Fruit fly (Drosophila melanogaster) whole organism, embryonic: Measurements from ENCODE around the gene mask.

Experiments
- Antp ChIP-seq: fragments of 200-800 bp; sonication (Bioruptor generic); optimal IDR thresholded peaks from 3 replicates; lab custom pipeline; 2016; ENCODE audit warnings: missing biosample characterization, missing genetic modification characterization
- Bdp1 ChIP-seq: fragments of 200-800 bp; sonication (Bioruptor generic); optimal IDR thresholded peaks from 3 replicates; lab custom pipeline; 2016; ENCODE audit warnings: missing biosample characterization, missing genetic modification characterization
- BtbVII ChIP-seq: fragments of 200-800 bp; sonication (Bioruptor generic); optimal IDR thresholded peaks from 3 replicates; lab custom pipeline; 2017; ENCODE audit warnings: missing biosample characterization, mild to moderate bottlenecking, missing genetic modification characterization
- CG10274 ChIP-seq: fragments of 200-800 bp; sonication (Bioruptor generic); optimal IDR thresholded peaks from 3 replicates; lab custom pipeline; 2017; ENCODE audit warnings: missing biosample characterization, mild to moderate bottlenecking, missing genetic modification characterization
- CG10431 ChIP-seq: fragments of 200-800 bp; sonication (Bioruptor generic); optimal IDR thresholded peaks from 3 replicates; lab custom pipeline; 2018; ENCODE audit warnings: missing biosample characterization, mild to moderate bottlenecking, missing genetic modification characterization
- CG10565 ChIP-seq: fragments of 200-800 bp; sonication (Bioruptor generic); optimal IDR thresholded peaks from 3 replicates; lab custom pipeline; 2016; ENCODE audit warnings: missing biosample characterization, mild to moderate bottlenecking, missing genetic modification characterization
- CG14667 ChIP-seq: fragments of 200-800 bp; sonication (Bioruptor generic); IDR thresholded peaks from 2 replicates; pipeline ENCODE4 v1.3.6; 2022; ENCODE audit warnings: missing biosample characterization, missing genetic modification characterization
- CG14710 ChIP-seq: fragments of 200-800 bp; sonication (Bioruptor generic); optimal IDR thresholded peaks from 3 replicates; lab custom pipeline; 2019; ENCODE audit warnings: missing biosample characterization, mild to moderate bottlenecking, missing genetic modification characterization, moderate library complexity
- CG15073 ChIP-seq: fragments of 200-800 bp; sonication (Bioruptor generic); optimal IDR thresholded peaks from 2 replicates; lab custom pipeline; 2016; ENCODE audit warnings: missing biosample characterization, missing genetic modification characterization
- CG1529 ChIP-seq: fragments of 200-800 bp; sonication (Bioruptor generic); optimal IDR thresholded peaks from 3 replicates; lab custom pipeline; 2018; ENCODE audit warnings: missing biosample characterization, missing genetic modification characterization
- CG16815 ChIP-seq: fragments of 200-800 bp; sonication (Bioruptor generic); optimal IDR thresholded peaks from 3 replicates; lab custom pipeline; 2017; ENCODE audit warnings: missing biosample characterization, mild to moderate bottlenecking, missing genetic modification characterization
- CG17186 ChIP-seq: fragments of 200-800 bp; sonication (Bioruptor generic); optimal IDR thresholded peaks from 3 replicates; lab custom pipeline; 2017; ENCODE audit warnings: missing biosample characterization, missing genetic modification reagents, missing genetic modification characterization
- CG17328 ChIP-seq: fragments of 200-800 bp; sonication (Bioruptor generic); IDR thresholded peaks from 2 replicates; pipeline ENCODE4 v1.3.6; 2022; ENCODE audit warnings: missing biosample characterization, missing genetic modification characterization
- CG17359 ChIP-seq: fragments of 200-800 bp; sonication (Bioruptor generic); optimal IDR thresholded peaks from 3 replicates; lab custom pipeline; 2018; ENCODE audit warnings: missing biosample characterization, mild to moderate bottlenecking, missing genetic modification characterization, moderate library complexity
- CG17385 ChIP-seq: fragments of 200-800 bp; sonication (Bioruptor generic); optimal IDR thresholded peaks from 3 replicates; lab custom pipeline; 2018; ENCODE audit warnings: missing biosample characterization, mild to moderate bottlenecking, missing genetic modification characterization
- CG3281 ChIP-seq: fragments of 200-800 bp; sonication (Bioruptor generic); optimal IDR thresholded peaks from 3 replicates; lab custom pipeline; 2017; ENCODE audit warnings: missing biosample characterization, mild to moderate bottlenecking, missing genetic modification characterization
- CG33557 ChIP-seq: fragments of 200-800 bp; sonication (Bioruptor generic); optimal IDR thresholded peaks from 2 replicates; lab custom pipeline; 2019; ENCODE audit warnings: missing biosample characterization, mild to moderate bottlenecking, missing genetic modification characterization, moderate library complexity
- CG42726 ChIP-seq: fragments of 200-800 bp; sonication (Bioruptor generic); IDR thresholded peaks from 2 replicates; pipeline ENCODE4 v1.3.6; 2022; ENCODE audit warnings: missing biosample characterization, missing genetic modification characterization; ENCODE audit not compliant: partially characterized antibody
- CG4617 ChIP-seq: fragments of 200-800 bp; sonication (Bioruptor generic); optimal IDR thresholded peaks from 3 replicates; lab custom pipeline; 2016; ENCODE audit warnings: missing biosample characterization, missing genetic modification characterization, borderline replicate concordance
- CG6683 ChIP-seq: fragments of 200-800 bp; sonication (Bioruptor generic); optimal IDR thresholded peaks from 2 replicates; lab custom pipeline; 2017; ENCODE audit warnings: missing biosample characterization, mild to moderate bottlenecking, missing genetic modification characterization, missing genetic modification reagents
- CG7745 ChIP-seq: fragments of 200-800 bp; sonication (Bioruptor generic); optimal IDR thresholded peaks from 2 replicates; lab custom pipeline; 2018; ENCODE audit warnings: missing biosample characterization, mild to moderate bottlenecking, missing genetic modification characterization, moderate library complexity
- CG9817 ChIP-seq: fragments of 200-800 bp; sonication (Bioruptor generic); optimal IDR thresholded peaks from 2 replicates; lab custom pipeline; 2018; ENCODE audit warnings: missing biosample characterization, mild to moderate bottlenecking, missing genetic modification characterization, moderate library complexity
- Jarid2 ChIP-seq: fragments of 200-800 bp; sonication (Bioruptor generic); optimal IDR thresholded peaks from 3 replicates; lab custom pipeline; 2017; ENCODE audit warnings: mild to moderate bottlenecking, missing biosample characterization, missing genetic modification reagents, missing genetic modification characterization
- NK7.1 ChIP-seq: fragments of 200-800 bp; sonication (Bioruptor generic); optimal IDR thresholded peaks from 3 replicates; lab custom pipeline; 2016; ENCODE audit warnings: missing biosample characterization, missing genetic modification characterization
- Sry-β ChIP-seq: fragments of 200-800 bp; sonication (Bioruptor generic); optimal IDR thresholded peaks from 2 replicates; lab custom pipeline; 2018; ENCODE audit warnings: missing biosample characterization, mild to moderate bottlenecking, missing genetic modification characterization, moderate library complexity
- Tbp ChIP-seq: fragments of >200 bp; optimal IDR thresholded peaks from 2 replicates; lab custom pipeline; 2018; ENCODE audit warnings: missing biosample characterization, missing genetic modification characterization
- ab ChIP-seq: fragments of 200-800 bp; sonication (Bioruptor generic); optimal IDR thresholded peaks from 2 replicates; lab custom pipeline; 2016; ENCODE audit warnings: missing biosample characterization, missing genetic modification characterization
- abd-A ChIP-seq: fragments of 200-800 bp; sonication (Bioruptor generic); optimal IDR thresholded peaks from 3 replicates; lab custom pipeline; 2019; ENCODE audit warnings: missing biosample characterization, mild to moderate bottlenecking, missing genetic modification characterization, moderate library complexity
- al ChIP-seq: fragments of 200-800 bp; sonication (Bioruptor generic); IDR thresholded peaks from 2 replicates; pipeline ENCODE4 v1.3.6; 2022; ENCODE audit warnings: missing biosample characterization, missing genetic modification characterization
- ap ChIP-seq: fragments of 200-800 bp; sonication (Bioruptor generic); IDR thresholded peaks from 2 replicates; pipeline ENCODE4 v1.3.6; 2022; ENCODE audit warnings: missing biosample characterization, missing genetic modification characterization
- bbx ChIP-seq: fragments of 200-800 bp; sonication (Bioruptor generic); IDR thresholded peaks from 2 replicates; pipeline ENCODE4 v1.3.6; 2022; ENCODE audit warnings: missing biosample characterization, missing genetic modification characterization; ENCODE audit not compliant: partially characterized antibody
- bsh ChIP-seq, 2 experiments: fragments of 200-800 bp; sonication (Bioruptor generic); optimal IDR thresholded peaks; 2 replicates each; lab custom pipeline; 2017 to 2018; ENCODE audit warnings: mild to moderate bottlenecking in 2 of 2, missing biosample characterization in 2 of 2, missing genetic modification characterization in 2 of 2, moderate library complexity in 1 of 2
- cad ChIP-seq: fragments of >200 bp; optimal IDR thresholded peaks from 2 replicates; lab custom pipeline; 2017; ENCODE audit warnings: missing biosample characterization, missing genetic modification characterization
- ci ChIP-seq: fragments of 200-800 bp; sonication (Bioruptor generic); IDR thresholded peaks from 3 replicates; pipeline ENCODE4 v1.3.6; 2022; ENCODE audit warnings: missing biosample characterization, missing genetic modification characterization
- fd64A ChIP-seq: fragments of 200-800 bp; sonication (Bioruptor generic); optimal IDR thresholded peaks from 3 replicates; lab custom pipeline; 2018; ENCODE audit warnings: missing biosample characterization, mild to moderate bottlenecking, missing genetic modification characterization
- fru ChIP-seq: fragments of >200 bp; optimal IDR thresholded peaks from 2 replicates; lab custom pipeline; 2017
- gce ChIP-seq: fragments of 200-800 bp; sonication (Bioruptor generic); IDR thresholded peaks from 3 replicates; pipeline ENCODE4 v1.3.6; 2022; ENCODE audit warnings: missing biosample characterization, missing genetic modification characterization
- gcm ChIP-seq: fragments of 200-800 bp; sonication (Bioruptor generic); optimal IDR thresholded peaks from 2 replicates; lab custom pipeline; 2019; ENCODE audit warnings: missing biosample characterization, mild to moderate bottlenecking, missing genetic modification characterization, moderate library complexity
- gfzf ChIP-seq: fragments of 200-800 bp; sonication (Bioruptor generic); optimal IDR thresholded peaks from 2 replicates; lab custom pipeline; 2016; ENCODE audit warnings: missing biosample characterization, mild to moderate bottlenecking, missing genetic modification characterization, moderate library complexity
- grn ChIP-seq: fragments of 200-800 bp; sonication (Bioruptor generic); optimal IDR thresholded peaks from 3 replicates; lab custom pipeline; 2017; ENCODE audit warnings: missing biosample characterization, missing genetic modification characterization
- ind ChIP-seq: fragments of 200-800 bp; sonication (Bioruptor generic); optimal IDR thresholded peaks from 3 replicates; lab custom pipeline; 2016; ENCODE audit warnings: missing biosample characterization, missing genetic modification characterization
- jigr1 ChIP-seq: fragments of 200-800 bp; sonication (Bioruptor generic); IDR thresholded peaks from 3 replicates; pipeline ENCODE4 v1.3.6; 2022; ENCODE audit warnings: missing biosample characterization, missing genetic modification characterization
- mam ChIP-seq: fragments of 200-800 bp; sonication (Bioruptor generic); optimal IDR thresholded peaks from 3 replicates; lab custom pipeline; 2016; ENCODE audit warnings: missing biosample characterization, missing genetic modification characterization
- pnt ChIP-seq: fragments of 200-800 bp; sonication (Bioruptor generic); optimal IDR thresholded peaks from 3 replicates; lab custom pipeline; 2016; ENCODE audit warnings: missing biosample characterization, missing genetic modification characterization
- sim ChIP-seq: fragments of 200-800 bp; sonication (Bioruptor generic); IDR thresholded peaks from 2 replicates; pipeline ENCODE4 v1.3.6; 2022; ENCODE audit warnings: missing biosample characterization, missing genetic modification characterization
- so ChIP-seq: fragments of 200-800 bp; sonication (Bioruptor generic); IDR thresholded peaks from 3 replicates; pipeline ENCODE4 v1.3.6; 2022; ENCODE audit warnings: missing biosample characterization, missing genetic modification characterization
- vvl ChIP-seq: fragments of 200-800 bp; sonication (Bioruptor generic); IDR thresholded peaks from 2 replicates; pipeline ENCODE4 v1.3.6; 2022; ENCODE audit warnings: missing biosample characterization, missing genetic modification characterization
- zf30C ChIP-seq: fragments of 200-800 bp; sonication (Bioruptor generic); optimal IDR thresholded peaks from 3 replicates; lab custom pipeline; 2018; ENCODE audit warnings: missing biosample characterization, mild to moderate bottlenecking, missing genetic modification characterization
- zfh2 ChIP-seq: fragments of 200-800 bp; sonication (Bioruptor generic); optimal IDR thresholded peaks from 2 replicates; lab custom pipeline; 2016; ENCODE audit warnings: missing biosample characterization, missing genetic modification characterization

The mask gene

dm6 chr3R:24294784-24295555, 64.6 kb downstream of the mask start, which contains the start of gene crb (continued):
- no peak for TF ChIP-seq CG10431 (GFP tag; lab: Kevin White, UChicago)
- 0 out of 2 replicates have a peak, but pooled peaks have one; percentile 42 for TF ChIP-seq CG17328 (GFP tag; lab: Robert Waterston, UW)
- no peak for TF ChIP-seq NK7.1 (GFP tag; lab: Kevin White, UChicago)
- TF ChIP-seq CG17385 (GFP tag; lab: Kevin White, UChicago): peak; percentile 38
- peak in 1 of 2 experiments; percentile 32 for TF ChIP-seq bsh (GFP tag; optimal IDR thresholded peaks at IDR 0.05; lab: Kevin White, UChicago)
- no peak for TF ChIP-seq CG16815
- TF ChIP-seq jigr1 (GFP tag; lab: Robert Waterston, UW): no peak
- peak; percentile 94 for TF ChIP-seq Jarid2 (GFP tag; lab: Kevin White, UChicago)
- peak; percentile 14 for TF ChIP-seq zf30C (GFP tag; lab: Kevin White, UChicago)
- TF ChIP-seq CG7745 (tag; lab: Kevin White, UChicago): no peak
- no peak for TF ChIP-seq ap
- no peak for TF ChIP-seq ab (GFP tag; lab: Kevin White, UChicago)
- peak; percentile 97 for TF ChIP-seq Tbp (GFP tag; lab: Kevin White, UChicago)
- peak; percentile 37 for TF ChIP-seq BtbVII
- no peak for TF ChIP-seq fd64A (GFP tag; lab: Kevin White, UChicago)
- TF ChIP-seq abd-A (tag; lab: Kevin White, UChicago): no peak
- TF ChIP-seq mam (GFP tag; lab: Kevin White, UChicago): peak; percentile 43
- TF ChIP-seq CG17359 (tag; lab: Kevin White, UChicago): peak; percentile 43
- peak; percentile 84 for TF ChIP-seq ci
- no peak for TF ChIP-seq CG1529 (GFP tag; lab: Kevin White, UChicago)
- peak; percentile 31 for TF ChIP-seq ind (GFP tag; lab: Kevin White, UChicago)
- TF ChIP-seq CG3281 (GFP tag; lab: Kevin White, UChicago): peak; percentile 43
- peak; percentile 54 for TF ChIP-seq Antp (GFP tag; lab: Kevin White, UChicago)
- TF ChIP-seq gcm (GFP tag; lab: Kevin White, UChicago): peak; percentile 45
- no peak for TF ChIP-seq Sry-β
- TF ChIP-seq CG15073: no peak
- peak; percentile 52 for TF ChIP-seq grn (GFP tag; lab: Kevin White, UChicago)
- TF ChIP-seq CG14667 (GFP tag; lab: Robert Waterston, UW): no peak
- TF ChIP-seq sim (GFP tag; lab: Robert Waterston, UW): 0 out of 2 replicates have a peak, but pooled peaks have one; percentile 20
- no peak for TF ChIP-seq pnt
- peak; percentile 93 for TF ChIP-seq gfzf (GFP tag; lab: Kevin White, UChicago)
- TF ChIP-seq Bdp1 (GFP tag; lab: Kevin White, UChicago): peak; percentile 41
- TF ChIP-seq vvl (GFP tag; lab: Robert Waterston, UW): peak; percentile 69
- no peak for TF ChIP-seq CG9817
- peak; percentile 59; the same call in 1 of the 2 replicates for TF ChIP-seq CG42726
- no peak for TF ChIP-seq CG10274 (GFP tag; lab: Kevin White, UChicago)
- TF ChIP-seq CG10565 (GFP tag; lab: Kevin White, UChicago): no peak
- TF ChIP-seq cad: no peak
- no peak for TF ChIP-seq al (GFP tag; lab: Robert Waterston, UW)
- no peak for TF ChIP-seq fru
- TF ChIP-seq CG33557: peak; percentile 34
- peak; percentile 70; the same call in 1 of the 3 replicates for TF ChIP-seq gce
- TF ChIP-seq CG17186 (GFP tag; lab: Kevin White, UChicago): no peak
- peak; percentile 77 for TF ChIP-seq bbx (GFP tag; lab: Robert Waterston, UW)
- peak; percentile 57; the same call in 1 of the 3 replicates for TF ChIP-seq so
- TF ChIP-seq zfh2: peak; percentile 35
- no peak for TF ChIP-seq CG6683
- peak; percentile 35 for TF ChIP-seq CG14710
- TF ChIP-seq CG4617 (GFP tag; lab: Kevin White, UChicago): peak; percentile 15
